Fruit fly (Drosophila melanogaster) whole organism, embryonic: ENCODE measurements around the gene Nsf2.

ENCODE experiments used
- Adf1 ChIP-seq: fragments of 200-800 bp; sonication (Bioruptor generic); IDR thresholded peaks from 2 replicates; pipeline ENCODE4 v1.3.6; 2022; ENCODE audit warnings: missing biosample characterization, missing genetic modification characterization
- CG10462 ChIP-seq: fragments of 200-800 bp; sonication (Bioruptor generic); optimal IDR thresholded peaks from 2 replicates; lab custom pipeline; 2016; ENCODE audit warnings: missing biosample characterization, missing genetic modification characterization
- CG11093 ChIP-seq: fragments of 200-800 bp; sonication (Bioruptor generic); IDR thresholded peaks from 3 replicates; pipeline ENCODE4 v1.3.6; 2022; ENCODE audit warnings: missing biosample characterization, missing genetic modification characterization
- CG13287 ChIP-seq: fragments of 200-800 bp; sonication (Bioruptor generic); IDR thresholded peaks from 2 replicates; pipeline ENCODE4 v1.3.6; 2022; ENCODE audit warnings: missing biosample characterization, missing genetic modification characterization; ENCODE audit not compliant: partially characterized antibody
- CG15073 ChIP-seq: fragments of 200-800 bp; sonication (Bioruptor generic); optimal IDR thresholded peaks from 2 replicates; lab custom pipeline; 2016; ENCODE audit warnings: missing biosample characterization, missing genetic modification characterization
- CG17328 ChIP-seq: fragments of 200-800 bp; sonication (Bioruptor generic); IDR thresholded peaks from 2 replicates; pipeline ENCODE4 v1.3.6; 2022; ENCODE audit warnings: missing biosample characterization, missing genetic modification characterization
- CG18476 ChIP-seq: fragments of 200-800 bp; sonication (Bioruptor generic); optimal IDR thresholded peaks from 2 replicates; lab custom pipeline; 2016; ENCODE audit warnings: missing biosample characterization, mild to moderate bottlenecking, missing genetic modification characterization
- CG33557 ChIP-seq: fragments of 200-800 bp; sonication (Bioruptor generic); optimal IDR thresholded peaks from 2 replicates; lab custom pipeline; 2019; ENCODE audit warnings: missing biosample characterization, mild to moderate bottlenecking, missing genetic modification characterization, moderate library complexity
- CG34376 ChIP-seq: fragments of 200-800 bp; sonication (Bioruptor generic); optimal IDR thresholded peaks from 2 replicates; lab custom pipeline; 2018; ENCODE audit warnings: missing biosample characterization, mild to moderate bottlenecking, missing genetic modification characterization
- CG42726 ChIP-seq: fragments of 200-800 bp; sonication (Bioruptor generic); IDR thresholded peaks from 2 replicates; pipeline ENCODE4 v1.3.6; 2022; ENCODE audit warnings: missing biosample characterization, missing genetic modification characterization; ENCODE audit not compliant: partially characterized antibody
- CG4360 ChIP-seq: fragments of 200-800 bp; sonication (Bioruptor generic); IDR thresholded peaks from 2 replicates; pipeline ENCODE4 v1.3.6; 2022; ENCODE audit warnings: missing biosample characterization, missing genetic modification characterization
- CG4854 ChIP-seq: fragments of 200-800 bp; sonication (Bioruptor generic); optimal IDR thresholded peaks from 2 replicates; lab custom pipeline; 2016; ENCODE audit warnings: missing biosample characterization, missing genetic modification characterization, inconsistent platforms
- CG6254 ChIP-seq: fragments of 200-800 bp; sonication (Bioruptor generic); optimal IDR thresholded peaks from 3 replicates; lab custom pipeline; 2017; ENCODE audit warnings: mild to moderate bottlenecking, missing biosample characterization, missing genetic modification reagents, missing genetic modification characterization
- CG6272 ChIP-seq: fragments of 200-800 bp; sonication (Bioruptor generic); IDR thresholded peaks from 2 replicates; pipeline ENCODE4 v1.3.6; 2022; ENCODE audit warnings: missing biosample characterization, missing genetic modification characterization
- CG7556 ChIP-seq: fragments of 200-800 bp; sonication (Bioruptor generic); optimal IDR thresholded peaks from 2 replicates; lab custom pipeline; 2017; ENCODE audit warnings: missing biosample characterization, mild to moderate bottlenecking, missing genetic modification characterization
- CG9727 ChIP-seq: fragments of 200-800 bp; sonication (Bioruptor generic); optimal IDR thresholded peaks from 3 replicates; lab custom pipeline; 2017; ENCODE audit warnings: missing biosample characterization, mild to moderate bottlenecking, missing genetic modification characterization
- Chrac-16 ChIP-seq: fragments of 200-800 bp; sonication (Bioruptor generic); optimal IDR thresholded peaks from 3 replicates; lab custom pipeline; 2016; ENCODE audit warnings: missing biosample characterization, missing genetic modification characterization
- CoRest ChIP-seq: fragments of 200-800 bp; sonication (Bioruptor generic); optimal IDR thresholded peaks from 3 replicates; lab custom pipeline; 2018; ENCODE audit warnings: missing biosample characterization, mild to moderate bottlenecking, missing genetic modification characterization, moderate library complexity
- E2f1 ChIP-seq: fragments of 200-800 bp; sonication (Bioruptor generic); IDR thresholded peaks from 2 replicates; pipeline ENCODE4 v1.3.6; 2022; ENCODE audit warnings: missing biosample characterization, missing genetic modification characterization
- HLH54F ChIP-seq: fragments of 200-800 bp; sonication (Bioruptor generic); optimal IDR thresholded peaks from 3 replicates; lab custom pipeline; 2016; ENCODE audit warnings: missing biosample characterization, missing genetic modification characterization
- HLHmδ ChIP-seq: fragments of 200-800 bp; sonication (Bioruptor generic); optimal IDR thresholded peaks from 2 replicates; lab custom pipeline; 2018; ENCODE audit warnings: missing biosample characterization, mild to moderate bottlenecking, missing genetic modification characterization, moderate library complexity
- HmgZ ChIP-seq: fragments of 200-800 bp; sonication (Bioruptor generic); optimal IDR thresholded peaks from 2 replicates; lab custom pipeline; 2018; ENCODE audit warnings: missing biosample characterization, mild to moderate bottlenecking, missing genetic modification characterization
- Jarid2 ChIP-seq: fragments of 200-800 bp; sonication (Bioruptor generic); optimal IDR thresholded peaks from 3 replicates; lab custom pipeline; 2017; ENCODE audit warnings: mild to moderate bottlenecking, missing biosample characterization, missing genetic modification reagents, missing genetic modification characterization
- Neu2 ChIP-seq: fragments of 200-800 bp; sonication (Bioruptor generic); optimal IDR thresholded peaks from 3 replicates; lab custom pipeline; 2016; ENCODE audit warnings: missing biosample characterization, missing genetic modification characterization, borderline replicate concordance
- PHDP ChIP-seq: fragments of 200-800 bp; sonication (Bioruptor generic); optimal IDR thresholded peaks from 3 replicates; lab custom pipeline; 2018; ENCODE audit warnings: missing biosample characterization, mild to moderate bottlenecking, missing genetic modification characterization, moderate library complexity
- Xbp1 ChIP-seq: fragments of 200-800 bp; sonication (Bioruptor generic); optimal IDR thresholded peaks from 3 replicates; lab custom pipeline; 2016; ENCODE audit warnings: missing biosample characterization, mild to moderate bottlenecking, missing genetic modification characterization
- ac ChIP-seq: fragments of 200-800 bp; sonication (Bioruptor generic); optimal IDR thresholded peaks from 3 replicates; lab custom pipeline; 2017; ENCODE audit warnings: missing biosample characterization, mild to moderate bottlenecking, missing genetic modification characterization
- amos ChIP-seq: fragments of 200-800 bp; sonication (Bioruptor generic); IDR thresholded peaks from 2 replicates; pipeline ENCODE4 v1.3.6; 2022; ENCODE audit warnings: missing biosample characterization, missing genetic modification characterization; ENCODE audit not compliant: partially characterized antibody
- bbx ChIP-seq: fragments of 200-800 bp; sonication (Bioruptor generic); IDR thresholded peaks from 2 replicates; pipeline ENCODE4 v1.3.6; 2022; ENCODE audit warnings: missing biosample characterization, missing genetic modification characterization; ENCODE audit not compliant: partially characterized antibody
- bsh ChIP-seq, 2 experiments: fragments of 200-800 bp; sonication (Bioruptor generic); optimal IDR thresholded peaks; 2 replicates each; lab custom pipeline; 2017 to 2018; ENCODE audit warnings: mild to moderate bottlenecking in 2 of 2, missing biosample characterization in 2 of 2, missing genetic modification characterization in 2 of 2, moderate library complexity in 1 of 2
- cad ChIP-seq: fragments of >200 bp; optimal IDR thresholded peaks from 2 replicates; lab custom pipeline; 2017; ENCODE audit warnings: missing biosample characterization, missing genetic modification characterization
- croc ChIP-seq: fragments of 200-800 bp; sonication (Bioruptor generic); conservative IDR thresholded peaks from 3 replicates; pipeline ENCODE4 v1.3.6; 2022; ENCODE audit warnings: missing biosample characterization, missing genetic modification characterization
- cwo ChIP-seq: fragments of 200-800 bp; sonication (Bioruptor generic); optimal IDR thresholded peaks from 3 replicates; lab custom pipeline; 2017; ENCODE audit warnings: missing biosample characterization, missing genetic modification characterization, mild to moderate bottlenecking, moderate library complexity, missing genetic modification reagents
- dpn ChIP-seq, 2 experiments: fragments of 200-800 bp; sonication (Bioruptor generic); optimal IDR thresholded peaks; 3 replicates each; lab custom pipeline; 2016; ENCODE audit warnings: missing biosample characterization in 2 of 2, missing genetic modification characterization in 2 of 2
- en ChIP-seq: fragments of 200-800 bp; sonication (Bioruptor generic); optimal IDR thresholded peaks from 2 replicates; lab custom pipeline; 2016; ENCODE audit warnings: missing biosample characterization, missing genetic modification characterization
- gcm ChIP-seq: fragments of 200-800 bp; sonication (Bioruptor generic); optimal IDR thresholded peaks from 2 replicates; lab custom pipeline; 2019; ENCODE audit warnings: missing biosample characterization, mild to moderate bottlenecking, missing genetic modification characterization, moderate library complexity
- gsb ChIP-seq: fragments of 200-800 bp; sonication (Bioruptor generic); IDR thresholded peaks from 2 replicates; pipeline ENCODE4 v1.3.6; 2022; ENCODE audit warnings: missing biosample characterization, missing genetic modification characterization
- lab ChIP-seq: fragments of 200-800 bp; sonication (Bioruptor generic); optimal IDR thresholded peaks from 3 replicates; lab custom pipeline; 2017; ENCODE audit warnings: missing biosample characterization, missing genetic modification characterization, mild to moderate bottlenecking, moderate library complexity, missing genetic modification reagents
- luna ChIP-seq: fragments of 200-800 bp; sonication (Bioruptor generic); optimal IDR thresholded peaks from 2 replicates; lab custom pipeline; 2016; ENCODE audit warnings: missing biosample characterization, missing genetic modification characterization
- mld ChIP-seq: fragments of 200-800 bp; sonication (Bioruptor generic); IDR thresholded peaks from 3 replicates; pipeline ENCODE4 v1.3.6; 2022; ENCODE audit warnings: missing biosample characterization, missing genetic modification characterization; ENCODE audit not compliant: partially characterized antibody
- p53 ChIP-seq: fragments of 200-800 bp; sonication (Bioruptor generic); optimal IDR thresholded peaks from 2 replicates; lab custom pipeline; 2016; ENCODE audit warnings: missing biosample characterization, missing genetic modification characterization
- pzg ChIP-seq: fragments of 200-800 bp; sonication (Bioruptor generic); optimal IDR thresholded peaks from 3 replicates; lab custom pipeline; 2018; ENCODE audit warnings: missing biosample characterization, mild to moderate bottlenecking, missing genetic modification characterization, moderate library complexity
- repo ChIP-seq: fragments of 200-800 bp; sonication (Bioruptor generic); optimal IDR thresholded peaks from 2 replicates; lab custom pipeline; 2016; ENCODE audit warnings: missing biosample characterization, missing genetic modification characterization
- rib ChIP-seq: fragments of 200-800 bp; sonication (Bioruptor generic); IDR thresholded peaks from 2 replicates; pipeline ENCODE4 v1.3.6; 2022; ENCODE audit warnings: missing biosample characterization, missing genetic modification characterization
- slp2 ChIP-seq: fragments of 200-800 bp; sonication (Bioruptor generic); optimal IDR thresholded peaks from 2 replicates; lab custom pipeline; 2016; ENCODE audit warnings: missing biosample characterization, missing genetic modification characterization
- so ChIP-seq: fragments of 200-800 bp; sonication (Bioruptor generic); IDR thresholded peaks from 3 replicates; pipeline ENCODE4 v1.3.6; 2022; ENCODE audit warnings: missing biosample characterization, missing genetic modification characterization
- sr ChIP-seq: fragments of 200-800 bp; sonication (Bioruptor generic); IDR thresholded peaks from 3 replicates; pipeline ENCODE4 v1.3.6; 2022; ENCODE audit warnings: missing biosample characterization, missing genetic modification characterization
- trem ChIP-seq: fragments of 200-800 bp; optimal IDR thresholded peaks from 3 replicates; lab custom pipeline; 2019; ENCODE audit warnings: missing biosample characterization, mild to moderate bottlenecking, missing genetic modification characterization, moderate library complexity
- vfl ChIP-seq: fragments of 200-800 bp; sonication (Bioruptor generic); optimal IDR thresholded peaks from 2 replicates; lab custom pipeline; 2016; ENCODE audit warnings: missing biosample characterization, missing genetic modification characterization
- zen2 ChIP-seq: fragments of 200-800 bp; sonication (Bioruptor generic); IDR thresholded peaks from 3 replicates; pipeline ENCODE4 v1.3.6; 2022; ENCODE audit warnings: missing biosample characterization, missing genetic modification characterization; ENCODE audit not compliant: partially characterized antibody

The Nsf2 gene

dm6 chr3R:13800430-13800848 lies 37.4 kb downstream of the Nsf2 start (continued):
- peak; percentile 83 for TF ChIP-seq Xbp1
- no peak for TF ChIP-seq pzg
- TF ChIP-seq Jarid2 (GFP tag; lab: Kevin White, UChicago) = peak; percentile 67
- TF ChIP-seq CG13287 = peak; percentile 34; the same call in 1 of the 2 replicates
- TF ChIP-seq Neu2 (GFP tag; lab: Kevin White, UChicago) = no peak
- TF ChIP-seq HLHmδ (GFP tag; lab: Kevin White, UChicago) = no peak
- peak; percentile 65 for TF ChIP-seq vfl (GFP tag; lab: Kevin White, UChicago)
- peak; percentile 73 for TF ChIP-seq Adf1 (GFP tag; lab: Robert Waterston, UW)
- peak; percentile 91 for TF ChIP-seq E2f1 (GFP tag; lab: Robert Waterston, UW)
- no peak for TF ChIP-seq repo (GFP tag; lab: Kevin White, UChicago)
- TF ChIP-seq zen2 (GFP tag; lab: Robert Waterston, UW) = no peak
- peak; percentile 94 for TF ChIP-seq CG17328 (GFP tag; lab: Robert Waterston, UW)
- TF ChIP-seq mld (GFP tag; lab: Robert Waterston, UW) = no peak
- peak; percentile 51 to 89 for TF ChIP-seq dpn (GFP tag; optimal IDR thresholded peaks at IDR 0.05; lab: Kevin White, UChicago)
- peak; percentile 2 for TF ChIP-seq CG15073 (GFP tag; lab: Kevin White, UChicago)
- TF ChIP-seq gcm (GFP tag; lab: Kevin White, UChicago) = peak; percentile 83
- peak; percentile 91 for TF ChIP-seq CoRest (tag; lab: Kevin White, UChicago)
- TF ChIP-seq cwo (GFP tag; lab: Kevin White, UChicago) = peak; percentile 93
- peak; percentile 56 for TF ChIP-seq CG10462
- TF ChIP-seq HLH54F (GFP tag; lab: Kevin White, UChicago) = peak; percentile 46
- TF ChIP-seq CG4854 = peak; percentile 66
- peak; percentile 94 for TF ChIP-seq CG34376
- TF ChIP-seq trem (tag; lab: Kevin White, UChicago) = peak; percentile 15
- no peak for TF ChIP-seq amos
- no peak; the same call in 1 of the 2 replicates for TF ChIP-seq bbx (GFP tag; lab: Robert Waterston, UW)
- no peak for TF ChIP-seq p53 (GFP tag; lab: Kevin White, UChicago)
- TF ChIP-seq CG9727 (GFP tag; lab: Kevin White, UChicago) = peak; percentile 93
- TF ChIP-seq CG7556 (GFP tag; lab: Kevin White, UChicago) = peak; percentile 95
- peak; percentile 97 for TF ChIP-seq lab (GFP tag; lab: Kevin White, UChicago)
- peak; percentile 80 for TF ChIP-seq CG33557
- no peak for TF ChIP-seq CG42726 (GFP tag; lab: Robert Waterston, UW)
- peak; percentile 51; the same call in 1 of the 2 replicates for TF ChIP-seq CG4360 (GFP tag; lab: Robert Waterston, UW)
- no peak for TF ChIP-seq cad (GFP tag; lab: Kevin White, UChicago)
- peak; percentile 85 for TF ChIP-seq CG18476 (GFP tag; lab: Kevin White, UChicago)
- TF ChIP-seq luna (GFP tag; lab: Kevin White, UChicago) = no peak
- TF ChIP-seq rib (GFP tag; lab: Robert Waterston, UW) = peak; percentile 89
- TF ChIP-seq gsb (GFP tag; lab: Robert Waterston, UW) = peak; percentile 86
- TF ChIP-seq CG6272 (GFP tag; lab: Robert Waterston, UW) = peak; percentile 89
- peak; percentile 10 for TF ChIP-seq slp2 (GFP tag; lab: Kevin White, UChicago)
- TF ChIP-seq HmgZ (tag; lab: Kevin White, UChicago) = peak; percentile 89
- TF ChIP-seq sr (GFP tag; lab: Robert Waterston, UW) = peak; percentile 41; the same call in 1 of the 3 replicates
- TF ChIP-seq croc (GFP tag; lab: Robert Waterston, UW) = peak; percentile 80
- TF ChIP-seq bsh (GFP tag; optimal IDR thresholded peaks at IDR 0.05; lab: Kevin White, UChicago) = peak in 1 of 2 experiments; percentile 89
- TF ChIP-seq CG11093 (GFP tag; lab: Robert Waterston, UW) = peak; percentile 86
- peak; percentile 93 for TF ChIP-seq PHDP (tag; lab: Kevin White, UChicago)
- peak; percentile 39 for TF ChIP-seq ac (GFP tag; lab: Kevin White, UChicago)
- TF ChIP-seq so (GFP tag; lab: Robert Waterston, UW) = peak; percentile 95
- TF ChIP-seq CG6254 (GFP tag; lab: Kevin White, UChicago) = peak; percentile 88
- TF ChIP-seq Chrac-16 (GFP tag; lab: Kevin White, UChicago) = peak; percentile 79
- peak; percentile 21 for TF ChIP-seq en
